Worm (Caenorhabditis elegans): Measurements from ENCODE around the gene F20A1.4.

- TF ChIP-seq ama-1 (optimal IDR thresholded peaks at IDR 0.05): no peak
- TF ChIP-seq ets-7 (tag; optimal IDR thresholded peaks at IDR 0.05): no peak
- TF ChIP-seq tbx-11 (GFP tag; IDR thresholded peaks at IDR 0.05): no peak
- TF ChIP-seq hmbx-1 (tag; optimal IDR thresholded peaks at IDR 0.05): no peak
- no peak for TF ChIP-seq pes-1 (GFP tag; IDR thresholded peaks at IDR 0.05)
- TF ChIP-seq ceh-13 (GFP tag; optimal IDR thresholded peaks at IDR 0.05): no peak
- no peak for TF ChIP-seq flt-1 (GFP tag; IDR thresholded peaks at IDR 0.05)
- TF ChIP-seq scrt-1 (GFP tag; IDR thresholded peaks at IDR 0.05): no peak
- TF ChIP-seq hmg-4 (GFP tag; optimal IDR thresholded peaks at IDR 0.05): no peak
- no peak for TF ChIP-seq tra-4 (tag; optimal IDR thresholded peaks at IDR 0.05)
- TF ChIP-seq tbx-37 (GFP tag; conservative IDR thresholded peaks at IDR 0.05): no peak
Measured at ce11 chrV:6998303-6998884, 23.3 kb downstream of the F20A1.4 start, which contains the start of gene nhr-42.

All from whole organism, early embryonic.